Worm (Caenorhabditis elegans) whole organism, L2 larva: Measurements from ENCODE around the gene Y44A6C.1.
A peak's percentile ranks its signal among the peaks of the same experiment; 100 is the strongest.

Experiments
- C34F6.9 ChIP-seq: fragments of 150-350 bp; optimal IDR thresholded peaks from 2 replicates; lab custom pipeline; 2014; ENCODE audit warnings: missing biosample characterization, missing genetic modification characterization
- F13H6.1 ChIP-seq: sonication (generic microtip); optimal IDR thresholded peaks from 2 replicates; lab custom pipeline; 2016; ENCODE audit warnings: missing genetic modification characterization, missing compliant biosample characterization
- R02D3.7 ChIP-seq: fragments of 150-350 bp; optimal IDR thresholded peaks from 2 replicates; lab custom pipeline; 2014; ENCODE audit warnings: missing biosample characterization, missing genetic modification characterization
- Y55F3AM.14 ChIP-seq: fragments of 200-800 bp; sonication (Bioruptor generic); optimal IDR thresholded peaks from 2 replicates; lab custom pipeline; 2018; ENCODE audit warnings: mild to moderate bottlenecking, missing genetic modification characterization, missing compliant biosample characterization
- ZK546.5 ChIP-seq: sonication (generic microtip); optimal IDR thresholded peaks from 2 replicates; lab custom pipeline; 2017; ENCODE audit warnings: missing biosample characterization, missing genetic modification characterization
- alr-1 ChIP-seq: fragments of 150-350 bp; optimal IDR thresholded peaks from 2 replicates; lab custom pipeline; 2014; ENCODE audit warnings: missing biosample characterization, missing genetic modification characterization
- aly-2 ChIP-seq: fragments of 150-350 bp; optimal IDR thresholded peaks from 2 replicates; lab custom pipeline; 2014; ENCODE audit warnings: missing biosample characterization, missing genetic modification characterization
- ama-1 ChIP-seq: fragments of 150-350 bp; optimal IDR thresholded peaks from 2 replicates; lab custom pipeline; 2018; ENCODE audit warnings: inconsistent platforms
- blmp-1 ChIP-seq: sonication (generic microtip); optimal IDR thresholded peaks from 2 replicates; lab custom pipeline; 2017; ENCODE audit warnings: missing genetic modification characterization, mild to moderate bottlenecking, missing compliant biosample characterization, antibody characterized with exemption, moderate library complexity; ENCODE audit not compliant: insufficient read depth
- ceh-82 ChIP-seq: fragments of 150-350 bp; optimal IDR thresholded peaks from 2 replicates; lab custom pipeline; 2014; ENCODE audit warnings: missing biosample characterization, missing genetic modification characterization
- crh-2 ChIP-seq: sonication (generic microtip); optimal IDR thresholded peaks from 2 replicates; lab custom pipeline; 2017; ENCODE audit warnings: missing biosample characterization, missing genetic modification characterization
- dmd-4 ChIP-seq: sonication (generic microtip); optimal IDR thresholded peaks from 2 replicates; lab custom pipeline; 2017; ENCODE audit warnings: missing biosample characterization, missing genetic modification characterization
- egl-27 ChIP-seq: sonication (generic microtip); optimal IDR thresholded peaks from 3 replicates; lab custom pipeline; 2017; ENCODE audit warnings: missing biosample characterization, missing genetic modification reagents, missing genetic modification characterization
- elt-1 ChIP-seq: fragments of 150-350 bp; optimal IDR thresholded peaks from 2 replicates; lab custom pipeline; 2014; ENCODE audit warnings: missing biosample characterization, missing genetic modification characterization
- elt-3 ChIP-seq: sonication (generic microtip); optimal IDR thresholded peaks from 2 replicates; lab custom pipeline; 2017; ENCODE audit warnings: missing biosample characterization, missing genetic modification characterization
- fos-1 ChIP-seq: fragments of 150-350 bp; optimal IDR thresholded peaks from 2 replicates; lab custom pipeline; 2014; ENCODE audit warnings: missing biosample characterization, missing genetic modification characterization
- gmeb-1 ChIP-seq: fragments of 150-350 bp; optimal IDR thresholded peaks from 2 replicates; lab custom pipeline; 2014; ENCODE audit warnings: missing biosample characterization, missing genetic modification characterization
- lin-39 ChIP-seq: fragments of 150-350 bp; optimal IDR thresholded peaks from 2 replicates; lab custom pipeline; 2014; ENCODE audit warnings: missing biosample characterization, missing genetic modification reagents, missing genetic modification characterization
- lsy-2 ChIP-seq, 2 experiments: fragments of 150-350 bp in 1 of 2; sonication (generic microtip) in 1 of 2; optimal IDR thresholded peaks; 2 replicates each; lab custom pipeline; 2014 to 2017; ENCODE audit warnings: missing biosample characterization in 2 of 2, missing genetic modification characterization in 2 of 2
- mab-5 ChIP-seq: fragments of 150-350 bp; optimal IDR thresholded peaks from 2 replicates; lab custom pipeline; 2014; ENCODE audit warnings: missing biosample characterization, missing genetic modification characterization
- mdl-1 ChIP-seq, 2 experiments: fragments of 150-350 bp in 1 of 2; sonication (generic microtip) in 1 of 2; optimal IDR thresholded peaks; 2 replicates each; lab custom pipeline; 2017; ENCODE audit warnings: missing biosample characterization in 2 of 2, missing genetic modification characterization in 2 of 2
- nhr-12 ChIP-seq: fragments of 150-350 bp; optimal IDR thresholded peaks from 2 replicates; lab custom pipeline; 2014; ENCODE audit warnings: missing biosample characterization, missing genetic modification characterization
- nhr-129 ChIP-seq: fragments of 150-350 bp; optimal IDR thresholded peaks from 2 replicates; lab custom pipeline; 2014; ENCODE audit warnings: missing biosample characterization, missing genetic modification characterization
- nhr-21 ChIP-seq: fragments of 150-350 bp; optimal IDR thresholded peaks from 2 replicates; lab custom pipeline; 2014; ENCODE audit warnings: missing biosample characterization, missing genetic modification characterization
- nhr-23 ChIP-seq: fragments of 150-350 bp; optimal IDR thresholded peaks from 2 replicates; lab custom pipeline; 2014; ENCODE audit warnings: missing biosample characterization, missing genetic modification reagents, missing genetic modification characterization
- nhr-237 ChIP-seq: fragments of 150-350 bp; optimal IDR thresholded peaks from 2 replicates; lab custom pipeline; 2014; ENCODE audit warnings: missing biosample characterization, missing genetic modification characterization
- nhr-25 ChIP-seq: fragments of 150-350 bp; sonication (generic microtip); optimal IDR thresholded peaks from 3 replicates; lab custom pipeline; 2014; ENCODE audit warnings: missing biosample characterization, missing genetic modification characterization
- nhr-6 ChIP-seq: fragments of 150-350 bp; optimal IDR thresholded peaks from 2 replicates; lab custom pipeline; 2014; ENCODE audit warnings: missing biosample characterization, missing genetic modification characterization
- nhr-77 ChIP-seq: fragments of 150-350 bp; optimal IDR thresholded peaks from 2 replicates; lab custom pipeline; 2014; ENCODE audit warnings: missing biosample characterization, missing genetic modification characterization
- sem-4 ChIP-seq: fragments of 150-350 bp; optimal IDR thresholded peaks from 2 replicates; lab custom pipeline; 2014; ENCODE audit warnings: missing biosample characterization, missing genetic modification reagents, missing genetic modification characterization
- skn-1 ChIP-seq: sonication (generic microtip); optimal IDR thresholded peaks from 2 replicates; lab custom pipeline; 2017; ENCODE audit warnings: missing biosample characterization, missing genetic modification characterization
- sma-3 ChIP-seq: sonication (generic microtip); optimal IDR thresholded peaks from 2 replicates; lab custom pipeline; 2016; ENCODE audit warnings: missing genetic modification reagents, missing genetic modification characterization, missing compliant biosample characterization
- sma-9 ChIP-seq, 2 experiments: fragments of 150-350 bp in 1 of 2; sonication (generic microtip) in 1 of 2; optimal IDR thresholded peaks; 2 replicates each; lab custom pipeline; 2014 to 2016; ENCODE audit warnings: missing genetic modification characterization in 2 of 2, mild to moderate bottlenecking in 1 of 2, missing biosample characterization in 1 of 2, missing compliant biosample characterization in 1 of 2, missing genetic modification reagents in 1 of 2, moderate library complexity in 1 of 2
- snpc-4 ChIP-seq: fragments of 150-350 bp; optimal IDR thresholded peaks from 2 replicates; lab custom pipeline; 2014; ENCODE audit warnings: missing biosample characterization, missing genetic modification characterization
- unc-39 ChIP-seq: fragments of 150-350 bp; optimal IDR thresholded peaks from 2 replicates; lab custom pipeline; 2014; ENCODE audit warnings: missing biosample characterization, missing genetic modification characterization
- unc-55 ChIP-seq: fragments of 150-350 bp; sonication (generic microtip); optimal IDR thresholded peaks from 3 replicates; lab custom pipeline; 2014; ENCODE audit warnings: missing biosample characterization, missing genetic modification reagents, missing genetic modification characterization
- unc-62 ChIP-seq: fragments of 150-350 bp; optimal IDR thresholded peaks from 2 replicates; lab custom pipeline; 2014; ENCODE audit warnings: missing biosample characterization, missing genetic modification reagents, missing genetic modification characterization
- ztf-1 ChIP-seq: fragments of 200-800 bp; sonication (Bioruptor generic); conservative IDR thresholded peaks from 2 replicates; pipeline ENCODE4 v1.3.6; 2022; ENCODE audit warnings: missing genetic modification characterization, missing compliant biosample characterization
- ztf-4 ChIP-seq: fragments of 150-350 bp; optimal IDR thresholded peaks from 2 replicates; lab custom pipeline; 2014; ENCODE audit warnings: missing biosample characterization, missing genetic modification characterization

The Y44A6C.1 gene

ce11 chrV:20712994-20713326, 760 bp upstream of the Y44A6C.1 start:
- TF ChIP-seq ztf-1 (GFP tag; lab: Robert Waterston, UW) (no peak), blmp-1 (peak; percentile 14), fos-1 (tag; lab: Kevin White, UChicago) (no peak), aly-2 (no peak), sma-3 (no peak), nhr-129 (peak; percentile 92), elt-3 (tag; lab: Kevin White, UChicago) (no peak), unc-39 (tag; lab: Kevin White, UChicago) (no peak), C34F6.9 (tag; lab: Kevin White, UChicago) (peak; percentile 82), nhr-6 (tag; lab: Kevin White, UChicago) (no peak), nhr-237 (tag; lab: Kevin White, UChicago) (no peak), sem-4 (tag; lab: Kevin White, UChicago) (no peak), nhr-25 (tag; lab: Kevin White, UChicago) (peak; percentile 41), mdl-1 (tag; optimal IDR thresholded peaks at IDR 0.05; lab: Kevin White, UChicago) (peak in 1 of 2 experiments; percentile 77), nhr-21 (tag; lab: Kevin White, UChicago) (no peak), dmd-4 (tag; lab: Kevin White, UChicago) (no peak), R02D3.7 (tag; lab: Kevin White, UChicago) (no peak), egl-27 (tag; lab: Kevin White, UChicago) (no peak), ztf-4 (tag; lab: Kevin White, UChicago) (peak; percentile 85), elt-1 (no peak), nhr-77 (tag; lab: Kevin White, UChicago) (no peak), mab-5 (no peak), crh-2 (tag; lab: Kevin White, UChicago) (peak; percentile 68), snpc-4 (tag; lab: Kevin White, UChicago) (no peak), Y55F3AM.14 (GFP tag; lab: Kevin White, UChicago) (no peak), ama-1 (lab: Kevin White, UChicago) (peak; percentile 88), ZK546.5 (tag; lab: Kevin White, UChicago) (no peak), unc-55 (GFP tag; lab: Kevin White, UChicago) (peak; percentile 59), skn-1 (tag; lab: Kevin White, UChicago) (peak; percentile 21), lin-39 (no peak), alr-1 (tag; lab: Kevin White, UChicago) (no peak), nhr-23 (no peak), sma-9 (GFP tag; optimal IDR thresholded peaks at IDR 0.05; lab: Kevin White, UChicago) (peak; percentile 75), sma-9 (tag; optimal IDR thresholded peaks at IDR 0.05; lab: Kevin White, UChicago) (no peak), F13H6.1 (tag; lab: Kevin White, UChicago) (peak; percentile 29), ceh-82 (tag; lab: Kevin White, UChicago) (no peak), lsy-2 (tag; optimal IDR thresholded peaks at IDR 0.05; lab: Kevin White, UChicago) (peak in 1 of 2 experiments; percentile 71)

- TF ChIP-seq nhr-25 (tag; lab: Kevin White, UChicago) (no peak), unc-62 (GFP tag; lab: Kevin White, UChicago) (no peak), mab-5 (no peak), nhr-21 (tag; lab: Kevin White, UChicago) (no peak), crh-2 (tag; lab: Kevin White, UChicago) (no peak), sem-4 (tag; lab: Kevin White, UChicago) (no peak), ztf-1 (GFP tag; lab: Robert Waterston, UW) (no peak), R02D3.7 (tag; lab: Kevin White, UChicago) (no peak), nhr-77 (tag; lab: Kevin White, UChicago) (no peak), elt-3 (tag; lab: Kevin White, UChicago) (no peak), unc-39 (tag; lab: Kevin White, UChicago) (no peak), nhr-12 (tag; lab: Kevin White, UChicago) (no peak), nhr-237 (tag; lab: Kevin White, UChicago) (no peak), ztf-4 (tag; lab: Kevin White, UChicago) (no peak)
Observed at ce11 chrV:20714503-20714902, 783 bp downstream of the Y44A6C.1 start.

DNA sequence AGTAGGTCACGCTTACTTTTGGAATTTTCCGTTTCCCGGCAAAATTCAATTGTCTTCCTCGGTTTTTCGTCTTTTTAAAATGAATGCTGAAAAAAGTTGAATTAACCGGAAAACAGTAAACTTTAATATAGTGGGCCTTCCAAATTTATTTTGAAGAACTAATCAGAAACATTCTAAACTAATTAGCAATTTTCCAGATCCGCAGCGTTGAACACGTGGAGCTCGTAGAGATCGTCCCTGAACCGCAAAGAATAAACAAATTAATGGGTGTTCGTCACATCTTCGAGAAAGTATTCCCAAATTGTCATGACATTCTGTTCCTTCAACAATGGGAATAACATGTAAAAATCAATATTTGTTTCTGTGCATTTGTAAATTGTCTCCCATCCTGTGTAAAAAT, 2.5 kb downstream of the Y44A6C.1 start:
- no peak for TF ChIP-seq gmeb-1
- TF ChIP-seq sem-4 (tag; lab: Kevin White, UChicago), result peak; percentile 11
